Worm (Caenorhabditis elegans) whole organism, L1 larva: ENCODE measurements around the gene Y41E3.1.

Source experiments
- lin-35 ChIP-seq, 2 experiments: fragments of 150-350 bp; optimal IDR thresholded peaks; 2 replicates each; lab custom pipeline; 2014; ENCODE audit warnings: missing biosample characterization in 2 of 2, missing genetic modification characterization in 2 of 2, missing genetic modification reagents in 2 of 2
- pqm-1 ChIP-seq: sonication (generic microtip); optimal IDR thresholded peaks from 3 replicates; lab custom pipeline; 2017; ENCODE audit warnings: missing biosample characterization, missing genetic modification characterization
- swsn-7 ChIP-seq: sonication (generic microtip); optimal IDR thresholded peaks from 2 replicates; lab custom pipeline; 2016; ENCODE audit warnings: missing genetic modification characterization, missing compliant biosample characterization
- ztf-4 ChIP-seq: fragments of 150-350 bp; optimal IDR thresholded peaks from 2 replicates; lab custom pipeline; 2014; ENCODE audit warnings: missing biosample characterization, missing genetic modification characterization

DNA sequence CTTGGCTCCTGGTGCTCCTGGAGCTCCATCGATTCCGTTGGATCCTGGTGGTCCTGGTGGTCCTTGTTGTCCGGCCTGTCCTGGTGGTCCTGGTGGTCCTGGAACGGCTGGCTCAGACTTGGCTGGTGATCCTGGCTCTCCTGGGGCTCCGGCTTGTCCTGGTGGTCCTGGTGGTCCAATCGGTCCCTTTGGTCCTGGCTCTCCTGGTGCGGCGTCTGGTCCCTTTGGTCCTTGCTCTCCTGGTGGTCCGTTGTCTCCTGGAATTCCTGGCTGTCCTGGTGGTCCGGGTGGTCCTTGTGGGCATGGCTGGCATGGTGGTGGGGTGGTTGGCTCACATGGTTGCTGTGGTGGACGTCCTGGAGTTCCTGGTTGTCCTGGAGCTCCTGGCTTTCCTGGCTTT lies 27.2 kb upstream of the Y41E3.1 start:
- TF ChIP-seq swsn-7 (tag; lab: Kevin White, UChicago) (no peak), ztf-4 (tag; lab: Kevin White, UChicago) (no peak), pqm-1 (no peak), lin-35 (GFP tag; optimal IDR thresholded peaks at IDR 0.05; lab: Kevin White, UChicago) (no peak)
